Fruit fly (Drosophila melanogaster) whole organism, embryonic: ENCODE data around the gene CG12078.

Source experiments
- CG15601 ChIP-seq: fragments of 200-800 bp; sonication (Bioruptor generic); optimal IDR thresholded peaks from 3 replicates; lab custom pipeline; 2019; ENCODE audit warnings: missing biosample characterization, mild to moderate bottlenecking, missing genetic modification characterization, moderate library complexity
- CG31365 ChIP-seq: fragments of 200-800 bp; sonication (Bioruptor generic); optimal IDR thresholded peaks from 2 replicates; lab custom pipeline; 2018; ENCODE audit warnings: missing biosample characterization, mild to moderate bottlenecking, missing genetic modification characterization
- CG31441 ChIP-seq: fragments of 200-800 bp; sonication (Bioruptor generic); IDR thresholded peaks from 2 replicates; pipeline ENCODE4 v1.3.6; 2022; ENCODE audit warnings: missing biosample characterization, missing genetic modification characterization
- E2f1 ChIP-seq: fragments of 200-800 bp; sonication (Bioruptor generic); IDR thresholded peaks from 2 replicates; pipeline ENCODE4 v1.3.6; 2022; ENCODE audit warnings: missing biosample characterization, missing genetic modification characterization
- HLH54F ChIP-seq: fragments of 200-800 bp; sonication (Bioruptor generic); optimal IDR thresholded peaks from 3 replicates; lab custom pipeline; 2016; ENCODE audit warnings: missing biosample characterization, missing genetic modification characterization
- Hr78 ChIP-seq, 2 experiments: fragments of 200-800 bp in 1 of 2; fragments of >200 bp in 1 of 2; sonication (Bioruptor generic) in 1 of 2; optimal IDR thresholded peaks; 2 replicates each; lab custom pipeline; 2017 to 2019; ENCODE audit warnings: missing biosample characterization in 2 of 2, missing genetic modification characterization in 2 of 2, mild to moderate bottlenecking in 1 of 2, moderate library complexity in 1 of 2
- chinmo ChIP-seq: fragments of 200-800 bp; sonication (Bioruptor generic); IDR thresholded peaks from 4 replicates; pipeline ENCODE4 v1.3.6; 2022; ENCODE audit warnings: missing biosample characterization, missing genetic modification characterization; ENCODE audit not compliant: partially characterized antibody
- chm ChIP-seq: fragments of 200-800 bp; sonication (Bioruptor generic); IDR thresholded peaks from 2 replicates; pipeline ENCODE4 v1.3.6; 2022; ENCODE audit warnings: missing biosample characterization, missing genetic modification characterization
- crc ChIP-seq: fragments of 200-800 bp; sonication (Bioruptor generic); optimal IDR thresholded peaks from 2 replicates; lab custom pipeline; 2016; ENCODE audit warnings: missing biosample characterization, missing genetic modification characterization
- odd ChIP-seq: fragments of 200-800 bp; sonication (Bioruptor generic); optimal IDR thresholded peaks from 2 replicates; lab custom pipeline; 2017; ENCODE audit warnings: missing biosample characterization, mild to moderate bottlenecking, missing genetic modification characterization
- pan ChIP-seq, 4 experiments: fragments of >200 bp in 3 of 4; fragments of 200-800 bp in 1 of 4; sonication (Bioruptor generic) in 1 of 4; optimal IDR thresholded peaks in 3 of 4; IDR thresholded peaks in 1 of 4; 2 replicates each; pipeline versions ENCODE4 v1.3.6 to Lab custom; 2017 to 2022; ENCODE audit warnings: missing biosample characterization in 2 of 4, missing genetic modification characterization in 2 of 4, mixed read lengths in 1 of 4
- run ChIP-seq: fragments of 200-800 bp; sonication (Bioruptor generic); optimal IDR thresholded peaks from 3 replicates; lab custom pipeline; 2018; ENCODE audit warnings: missing biosample characterization, mild to moderate bottlenecking, missing genetic modification characterization
- tap ChIP-seq: fragments of 200-800 bp; optimal IDR thresholded peaks from 3 replicates; lab custom pipeline; 2019; ENCODE audit warnings: missing biosample characterization, mild to moderate bottlenecking, missing genetic modification characterization, moderate library complexity

CG12078 gene

dm6 chr3L:3194059-3194458 is 50.0 kb downstream of the CG12078 start (continued):
- no peak for TF ChIP-seq pan (optimal IDR thresholded peaks at IDR 0.05; lab: Kevin White, UChicago)
- TF ChIP-seq pan (GFP tag; optimal IDR thresholded peaks at IDR 0.05 in 1 of 2, IDR thresholded peaks at IDR 0.05 in 1 of 2) = peak in 1 of 2 experiments; percentile 97
- peak; percentile 96 for TF ChIP-seq CG31441 (GFP tag; lab: Robert Waterston, UW)
- TF ChIP-seq E2f1 (GFP tag; lab: Robert Waterston, UW) = peak; percentile 94
- peak; percentile 89 for TF ChIP-seq run (tag; lab: Kevin White, UChicago)
- peak; percentile 92 for TF ChIP-seq tap (tag; lab: Kevin White, UChicago)
- peak; percentile 48 for TF ChIP-seq HLH54F (GFP tag; lab: Kevin White, UChicago)
- TF ChIP-seq chinmo (GFP tag; lab: Robert Waterston, UW) = no peak
- peak; percentile 86 for TF ChIP-seq odd (GFP tag; lab: Kevin White, UChicago)
- TF ChIP-seq CG31365 (tag; lab: Kevin White, UChicago) = peak; percentile 72
- no peak for TF ChIP-seq crc (GFP tag; lab: Kevin White, UChicago)
- peak in 1 of 2 experiments; percentile 70 for TF ChIP-seq Hr78 (GFP tag; optimal IDR thresholded peaks at IDR 0.05; lab: Kevin White, UChicago)
- TF ChIP-seq chm = peak; percentile 95
- peak; percentile 89 for TF ChIP-seq CG15601 (tag; lab: Kevin White, UChicago)
